Fruit fly (Drosophila melanogaster): ENCODE measurements around the gene CG42820.

The CG42820 gene

DNA sequence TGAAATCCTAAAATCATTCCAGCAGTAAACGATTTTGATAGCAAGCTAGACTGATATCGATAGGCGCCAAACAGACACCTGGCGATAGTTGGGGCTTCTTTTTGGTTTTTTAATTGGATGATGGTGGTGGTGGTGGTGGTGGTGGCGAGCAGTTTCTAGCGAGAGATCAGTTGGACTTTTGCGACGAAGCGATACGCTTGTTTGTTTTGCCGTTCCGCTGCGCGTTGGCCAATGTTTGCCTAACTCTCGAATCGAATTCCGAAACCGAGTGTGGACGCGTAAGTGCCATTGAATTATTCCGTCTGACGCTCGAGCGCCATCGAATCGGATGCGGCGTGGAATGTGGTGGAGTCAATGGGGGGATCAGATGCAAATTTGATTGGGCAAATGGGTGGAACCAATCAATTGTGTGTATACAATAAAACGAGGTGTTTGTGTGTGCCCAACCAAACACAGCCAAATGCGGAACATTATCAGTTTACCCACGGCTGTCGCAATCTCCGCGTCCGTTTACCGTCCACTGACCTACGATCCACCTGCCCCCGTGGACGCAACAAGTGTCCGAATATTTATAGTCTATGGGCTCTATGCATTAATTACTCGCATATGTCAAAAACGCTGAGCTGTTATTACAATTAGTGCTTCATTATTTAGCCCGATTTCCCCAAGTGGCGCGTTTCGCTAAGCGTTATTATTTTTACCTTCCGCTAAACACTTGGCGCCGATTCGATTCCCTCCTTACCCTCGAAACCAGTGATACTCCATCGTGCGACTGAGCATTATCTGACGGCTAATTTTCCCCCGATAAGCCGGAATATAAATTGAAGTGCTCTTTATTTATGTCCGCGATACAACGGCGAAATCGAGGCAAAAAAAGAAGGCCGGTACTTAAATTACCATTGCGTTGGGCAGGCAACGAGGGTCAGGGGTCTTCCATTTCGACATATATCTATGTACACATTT lies 21.6 kb downstream of the CG42820 start, which contains the start of gene CG17292:
TSS of gene CG17292 (plus strand) at position 91 of the 963 bp plus-strand sequence.
- TF ChIP-seq CG7368 (GFP tag; optimal IDR thresholded peaks at IDR 0.05) (no peak), CG34406 (GFP tag; optimal IDR thresholded peaks at IDR 0.05) (no peak), topi (GFP tag; optimal IDR thresholded peaks at IDR 0.05) (peak; percentile 6), CG16779 (tag; optimal IDR thresholded peaks at IDR 0.05) (peak; percentile 46), achi (GFP tag; optimal IDR thresholded peaks at IDR 0.05) (peak; percentile 35), fd59A (GFP tag; optimal IDR thresholded peaks at IDR 0.05) (no peak), CG3032 (tag; optimal IDR thresholded peaks at IDR 0.05) (peak; percentile 21), svp (GFP tag) (peak; percentile 96), Sox14 (GFP tag; optimal IDR thresholded peaks at IDR 0.05) (no peak), CG10669 (GFP tag; optimal IDR thresholded peaks at IDR 0.05) (no peak), cyc (GFP tag; optimal IDR thresholded peaks at IDR 0.05) (no peak), pdm3 (GFP tag; optimal IDR thresholded peaks at IDR 0.05) (no peak), CG6854 (GFP tag; optimal IDR thresholded peaks at IDR 0.05) (no peak), Lpt (GFP tag; optimal IDR thresholded peaks at IDR 0.05) (peak; percentile 38), Met (GFP tag; optimal IDR thresholded peaks at IDR 0.05) (peak; percentile 9), Eip78C (GFP tag) (peak; percentile 58), fkh (GFP tag; optimal IDR thresholded peaks at IDR 0.05) (peak; percentile 90), Gug (GFP tag; IDR thresholded peaks at IDR 0.05) (no peak), salr (GFP tag; optimal IDR thresholded peaks at IDR 0.05) (no peak), Hr38 (GFP tag; optimal IDR thresholded peaks at IDR 0.05) (no peak), Eip75B (GFP tag; optimal IDR thresholded peaks at IDR 0.05) (no peak), ss (GFP tag; optimal IDR thresholded peaks at IDR 0.05) (no peak), CG6808 (GFP tag; optimal IDR thresholded peaks at IDR 0.05) (no peak), Sox102F (GFP tag; optimal IDR thresholded peaks at IDR 0.05) (no peak), Eip93F (GFP tag; optimal IDR thresholded peaks at IDR 0.05) (no peak), CG6163 (GFP tag; IDR thresholded peaks at IDR 0.05) (peak; percentile 47; the same call in 1 of the 3 replicates), Sox15 (GFP tag; optimal IDR thresholded peaks at IDR 0.05) (no peak), CG9139 (GFP tag; optimal IDR thresholded peaks at IDR 0.05) (no peak), CG6792 (GFP tag; optimal IDR thresholded peaks at IDR 0.05) (peak; percentile 13), fd85E (GFP tag; optimal IDR thresholded peaks at IDR 0.05) (no peak), acj6 (GFP tag; optimal IDR thresholded peaks at IDR 0.05) (no peak), CG6276 (GFP tag; optimal IDR thresholded peaks at IDR 0.05) (peak; percentile 16), CG3919 (GFP tag; optimal IDR thresholded peaks at IDR 0.05) (no peak), CG1621 (tag; optimal IDR thresholded peaks at IDR 0.05) (peak; percentile 47), Hr4 (GFP tag; optimal IDR thresholded peaks at IDR 0.05) (no peak), CG10631 (GFP tag; optimal IDR thresholded peaks at IDR 0.05) (no peak), CG15336 (GFP tag; IDR thresholded peaks at IDR 0.05) (peak; percentile 43; the same call in 1 of the 2 replicates), eg (GFP tag; IDR thresholded peaks at IDR 0.05) (peak; percentile 71; the same call in 2 of the 3 replicates), CG31627 (GFP tag; optimal IDR thresholded peaks at IDR 0.05) (no peak)

All from whole organism, prepupa.